Worm (Caenorhabditis elegans): ENCODE measurements around the gene C14A4.6.
A peak's percentile ranks its signal among the peaks of the same experiment; 100 is the strongest.

C14A4.6 gene

ce11 chrII:10545213-10545612 lies 49.4 kb downstream of the C14A4.6 start:
- TF ChIP-seq ceh-83 (GFP tag; optimal IDR thresholded peaks at IDR 0.05) (no peak), lin-32 (GFP tag; optimal IDR thresholded peaks at IDR 0.05) (no peak), nhr-12 (tag; optimal IDR thresholded peaks at IDR 0.05) (no peak), unc-39 (tag; optimal IDR thresholded peaks at IDR 0.05) (no peak), zip-8 (tag; optimal IDR thresholded peaks at IDR 0.05) (no peak), sem-2 (GFP tag; optimal IDR thresholded peaks at IDR 0.05) (peak; percentile 17), cnd-1 (tag; optimal IDR thresholded peaks at IDR 0.05) (no peak), sptf-1 (tag; optimal IDR thresholded peaks at IDR 0.05) (no peak), tbx-8 (GFP tag; optimal IDR thresholded peaks at IDR 0.05) (peak; percentile 10), nhr-2 (tag; optimal IDR thresholded peaks at IDR 0.05) (no peak), blmp-1 (tag; optimal IDR thresholded peaks at IDR 0.05) (no peak)

- TF ChIP-seq bed-3 (GFP tag; optimal IDR thresholded peaks at IDR 0.05), result no peak
- no peak for TF ChIP-seq nhr-76 (tag; optimal IDR thresholded peaks at IDR 0.05)
- TF ChIP-seq nhr-28 (tag; optimal IDR thresholded peaks at IDR 0.05), result no peak
- no peak for TF ChIP-seq nhr-237 (tag; optimal IDR thresholded peaks at IDR 0.05)
- no peak for TF ChIP-seq unc-120 (tag; optimal IDR thresholded peaks at IDR 0.05; ENCODE audit: poor library complexity, severe bottlenecking)
- TF ChIP-seq mep-1 (tag; optimal IDR thresholded peaks at IDR 0.05), result no peak
These were observed 50.1 kb downstream of the C14A4.6 start for ce11 chrII:10544374-10544908.
